Worm (Caenorhabditis elegans): Measurements from ENCODE around the gene cku-70.
A peak's percentile ranks its signal among the peaks of the same experiment; 100 is the strongest.

The cku-70 gene

ce11 chrIII:11172232-11172713 lies 17.6 kb downstream of the cku-70 start:
- TF ChIP-seq skn-1 (tag; optimal IDR thresholded peaks at IDR 0.05) (no peak), ceh-28 (tag; optimal IDR thresholded peaks at IDR 0.05) (peak; percentile 91)

DNA sequence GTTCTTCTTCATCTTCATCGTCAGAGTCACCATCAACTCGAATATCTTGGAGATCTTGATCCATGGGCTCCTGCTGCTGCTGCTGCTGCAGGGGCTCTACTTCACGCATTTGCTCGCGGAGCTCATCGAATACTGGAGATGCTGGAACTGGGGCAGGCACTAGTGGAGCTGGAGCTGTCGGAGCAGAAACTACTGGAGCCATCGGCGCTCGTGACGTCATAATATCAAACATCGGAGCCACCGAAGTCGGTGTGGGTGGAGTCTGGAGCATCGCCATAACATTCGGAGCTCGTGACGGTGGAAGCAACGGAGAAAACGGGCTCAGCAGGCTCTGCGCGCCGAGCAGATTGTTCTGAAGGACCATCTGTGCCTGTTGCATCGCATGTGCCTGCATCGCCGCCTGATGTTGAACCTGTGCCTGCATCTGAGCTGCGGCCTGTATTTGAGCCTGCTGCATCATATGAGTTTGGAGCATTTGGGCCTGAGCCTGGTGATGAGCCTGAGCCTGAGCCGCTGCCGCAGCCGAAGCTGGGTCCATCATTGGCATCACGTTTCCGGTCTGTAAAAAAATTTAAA lies 21.1 kb downstream of the cku-70 start:
- TF ChIP-seq eor-1 (tag; optimal IDR thresholded peaks at IDR 0.05) (no peak), pqm-1 (tag; optimal IDR thresholded peaks at IDR 0.05) (no peak), zag-1 (tag; optimal IDR thresholded peaks at IDR 0.05) (no peak), nhr-77 (tag; optimal IDR thresholded peaks at IDR 0.05) (no peak), tbx-2 (tag; optimal IDR thresholded peaks at IDR 0.05) (no peak), nhr-11 (tag; optimal IDR thresholded peaks at IDR 0.05) (no peak), ceh-28 (tag; optimal IDR thresholded peaks at IDR 0.05) (no peak), egl-27 (tag; optimal IDR thresholded peaks at IDR 0.05) (no peak), nhr-25 (tag; optimal IDR thresholded peaks at IDR 0.05) (no peak), nhr-28 (tag; optimal IDR thresholded peaks at IDR 0.05) (no peak), skn-1 (tag; optimal IDR thresholded peaks at IDR 0.05) (no peak), lin-15B (tag; optimal IDR thresholded peaks at IDR 0.05) (no peak), ztf-4 (tag; optimal IDR thresholded peaks at IDR 0.05) (no peak), pha-4 (tag; optimal IDR thresholded peaks at IDR 0.05) (no peak), R02D3.7 (tag; optimal IDR thresholded peaks at IDR 0.05) (no peak)

- TF ChIP-seq nhr-23 (tag; optimal IDR thresholded peaks at IDR 0.05) (no peak), ZK546.5 (tag; optimal IDR thresholded peaks at IDR 0.05) (no peak), egl-27 (tag; optimal IDR thresholded peaks at IDR 0.05) (peak; percentile 15), elt-1 (tag; optimal IDR thresholded peaks at IDR 0.05) (no peak), hmg-11 (tag; optimal IDR thresholded peaks at IDR 0.05) (peak; percentile 54), nhr-25 (tag; optimal IDR thresholded peaks at IDR 0.05) (no peak), ama-1 (optimal IDR thresholded peaks at IDR 0.05) (no peak), egl-5 (tag; optimal IDR thresholded peaks at IDR 0.05) (no peak), pha-4 (tag; optimal IDR thresholded peaks at IDR 0.05) (peak; percentile 15), sea-2 (GFP tag; optimal IDR thresholded peaks at IDR 0.05) (no peak), elt-3 (tag; optimal IDR thresholded peaks at IDR 0.05) (no peak), ceh-9 (tag; optimal IDR thresholded peaks at IDR 0.05) (no peak), lin-39 (tag; optimal IDR thresholded peaks at IDR 0.05) (peak; percentile 83), elt-2 (tag; optimal IDR thresholded peaks at IDR 0.05) (peak; percentile 74), daf-12 (tag; optimal IDR thresholded peaks at IDR 0.05) (no peak), pqm-1 (tag; optimal IDR thresholded peaks at IDR 0.05) (no peak), mdl-1 (tag; optimal IDR thresholded peaks at IDR 0.05) (no peak), fkh-2 (tag; optimal IDR thresholded peaks at IDR 0.05) (no peak), ceh-16 (tag; optimal IDR thresholded peaks at IDR 0.05) (no peak), ceh-28 (tag; optimal IDR thresholded peaks at IDR 0.05) (no peak), fkh-10 (GFP tag; optimal IDR thresholded peaks at IDR 0.05) (peak; percentile 73), jun-1 (tag; optimal IDR thresholded peaks at IDR 0.05) (peak; percentile 21), R02D3.7 (tag; optimal IDR thresholded peaks at IDR 0.05) (no peak), unc-62 (GFP tag; optimal IDR thresholded peaks at IDR 0.05) (no peak), lsy-12 (tag; optimal IDR thresholded peaks at IDR 0.05) (no peak), ztf-4 (tag; optimal IDR thresholded peaks at IDR 0.05) (no peak), nhr-11 (tag; optimal IDR thresholded peaks at IDR 0.05) (no peak), nhr-28 (tag; optimal IDR thresholded peaks at IDR 0.05) (no peak), zag-1 (tag; optimal IDR thresholded peaks at IDR 0.05) (no peak), nhr-12 (tag; optimal IDR thresholded peaks at IDR 0.05) (no peak), aly-2 (tag; optimal IDR thresholded peaks at IDR 0.05) (no peak), ceh-82 (tag; optimal IDR thresholded peaks at IDR 0.05) (no peak), fos-1 (tag; optimal IDR thresholded peaks at IDR 0.05) (no peak), eor-1 (tag; optimal IDR thresholded peaks at IDR 0.05) (no peak), nhr-67 (tag; optimal IDR thresholded peaks at IDR 0.05) (no peak), mml-1 (tag; optimal IDR thresholded peaks at IDR 0.05) (no peak), ztf-11 (tag; optimal IDR thresholded peaks at IDR 0.05) (no peak), lin-15B (tag; optimal IDR thresholded peaks at IDR 0.05) (peak; percentile 52), nhr-76 (tag; optimal IDR thresholded peaks at IDR 0.05) (no peak), nhr-43 (tag; optimal IDR thresholded peaks at IDR 0.05; ENCODE audit: poor library complexity, severe bottlenecking) (no peak), nfya-1 (tag; optimal IDR thresholded peaks at IDR 0.05; ENCODE audit: insufficient read depth) (peak; percentile 78), snpc-4 (tag; optimal IDR thresholded peaks at IDR 0.05) (peak; percentile 10), skn-1 (tag; optimal IDR thresholded peaks at IDR 0.05) (peak; percentile 39), nhr-77 (tag; optimal IDR thresholded peaks at IDR 0.05) (no peak), nhr-237 (tag; optimal IDR thresholded peaks at IDR 0.05) (no peak), unc-39 (tag; optimal IDR thresholded peaks at IDR 0.05) (no peak), tbx-2 (tag; optimal IDR thresholded peaks at IDR 0.05) (peak; percentile 22)
Measured at ce11 chrIII:11185483-11186115, 31.0 kb downstream of the cku-70 start.
